Fruit fly (Drosophila melanogaster) whole organism, embryonic: ENCODE data around the gene nompB.

Source experiments
- CG10431 ChIP-seq: fragments of 200-800 bp; sonication (Bioruptor generic); optimal IDR thresholded peaks from 3 replicates; lab custom pipeline; 2018; ENCODE audit warnings: missing biosample characterization, mild to moderate bottlenecking, missing genetic modification characterization
- CG10462 ChIP-seq: fragments of 200-800 bp; sonication (Bioruptor generic); optimal IDR thresholded peaks from 2 replicates; lab custom pipeline; 2016; ENCODE audit warnings: missing biosample characterization, missing genetic modification characterization
- CG10543 ChIP-seq: fragments of 200-800 bp; sonication (Bioruptor generic); optimal IDR thresholded peaks from 3 replicates; lab custom pipeline; 2017; ENCODE audit warnings: missing biosample characterization, mild to moderate bottlenecking, missing genetic modification characterization, moderate library complexity
- CG10979 ChIP-seq: fragments of 200-800 bp; sonication (Bioruptor generic); optimal IDR thresholded peaks from 2 replicates; lab custom pipeline; 2018; ENCODE audit warnings: missing biosample characterization, mild to moderate bottlenecking, missing genetic modification characterization, moderate library complexity
- CG1647 ChIP-seq: fragments of 200-800 bp; sonication (Bioruptor generic); optimal IDR thresholded peaks from 3 replicates; lab custom pipeline; 2016; ENCODE audit warnings: missing biosample characterization, missing genetic modification characterization
- CG17186 ChIP-seq: fragments of 200-800 bp; sonication (Bioruptor generic); optimal IDR thresholded peaks from 3 replicates; lab custom pipeline; 2017; ENCODE audit warnings: missing biosample characterization, missing genetic modification reagents, missing genetic modification characterization
- CG3838 ChIP-seq: fragments of 200-800 bp; sonication (Bioruptor generic); optimal IDR thresholded peaks from 3 replicates; lab custom pipeline; 2016; ENCODE audit warnings: missing biosample characterization, missing genetic modification characterization
- CG8281 ChIP-seq: fragments of 200-800 bp; sonication (Bioruptor generic); optimal IDR thresholded peaks from 2 replicates; lab custom pipeline; 2018; ENCODE audit warnings: missing biosample characterization, mild to moderate bottlenecking, missing genetic modification characterization, moderate library complexity
- CG8388 ChIP-seq: fragments of 200-800 bp; sonication (Bioruptor generic); optimal IDR thresholded peaks from 2 replicates; lab custom pipeline; 2019; ENCODE audit warnings: missing biosample characterization, mild to moderate bottlenecking, missing genetic modification characterization, moderate library complexity
- CG9609 ChIP-seq: fragments of 200-800 bp; sonication (Bioruptor generic); optimal IDR thresholded peaks from 3 replicates; lab custom pipeline; 2016; ENCODE audit warnings: missing biosample characterization, missing genetic modification characterization
- CG9797 ChIP-seq: fragments of 200-800 bp; sonication (Bioruptor generic); optimal IDR thresholded peaks from 3 replicates; lab custom pipeline; 2018; ENCODE audit warnings: missing biosample characterization, mild to moderate bottlenecking, missing genetic modification characterization
- Camta ChIP-seq: fragments of 200-800 bp; sonication (Bioruptor generic); optimal IDR thresholded peaks from 2 replicates; lab custom pipeline; 2016; ENCODE audit warnings: missing biosample characterization, missing genetic modification characterization
- CrebB ChIP-seq: fragments of 200-800 bp; sonication (Bioruptor generic); optimal IDR thresholded peaks from 3 replicates; lab custom pipeline; 2018; ENCODE audit warnings: missing biosample characterization, mild to moderate bottlenecking, missing genetic modification characterization
- Dek ChIP-seq: fragments of 200-800 bp; sonication (Bioruptor generic); optimal IDR thresholded peaks from 3 replicates; lab custom pipeline; 2019; ENCODE audit warnings: missing biosample characterization, mild to moderate bottlenecking, missing genetic modification characterization, moderate library complexity
- Dfd ChIP-seq, 2 experiments: fragments of >200 bp; optimal IDR thresholded peaks; 2 replicates each; lab custom pipeline; 2017; ENCODE audit warnings: missing biosample characterization in 2 of 2, missing genetic modification characterization in 2 of 2
- Dref ChIP-seq: fragments of 200-800 bp; sonication (Bioruptor generic); IDR thresholded peaks from 2 replicates; pipeline ENCODE4 v1.3.6; 2022; ENCODE audit warnings: missing biosample characterization, missing genetic modification characterization
- Fer1 ChIP-seq: fragments of 200-800 bp; sonication (Bioruptor generic); optimal IDR thresholded peaks from 2 replicates; lab custom pipeline; 2017; ENCODE audit warnings: missing biosample characterization, mild to moderate bottlenecking, missing genetic modification characterization
- HmgD ChIP-seq: fragments of 200-800 bp; sonication (Bioruptor generic); optimal IDR thresholded peaks from 3 replicates; lab custom pipeline; 2016; ENCODE audit warnings: missing biosample characterization, missing genetic modification characterization
- Jarid2 ChIP-seq: fragments of 200-800 bp; sonication (Bioruptor generic); optimal IDR thresholded peaks from 3 replicates; lab custom pipeline; 2017; ENCODE audit warnings: mild to moderate bottlenecking, missing biosample characterization, missing genetic modification reagents, missing genetic modification characterization
- Meics ChIP-seq: fragments of 200-800 bp; sonication (Bioruptor generic); optimal IDR thresholded peaks from 2 replicates; lab custom pipeline; 2017; ENCODE audit warnings: missing biosample characterization, mild to moderate bottlenecking, missing genetic modification characterization
- Myb ChIP-seq: fragments of 200-800 bp; sonication (Bioruptor generic); optimal IDR thresholded peaks from 2 replicates; lab custom pipeline; 2016; ENCODE audit warnings: missing biosample characterization, missing genetic modification characterization
- Ravus ChIP-seq: fragments of 200-800 bp; sonication (Bioruptor generic); IDR thresholded peaks from 2 replicates; pipeline ENCODE4 v1.3.6; 2022; ENCODE audit warnings: missing biosample characterization, missing genetic modification characterization
- Sox100B ChIP-seq: fragments of 200-800 bp; sonication (Bioruptor generic); optimal IDR thresholded peaks from 3 replicates; lab custom pipeline; 2018; ENCODE audit warnings: missing biosample characterization, mild to moderate bottlenecking, missing genetic modification characterization
- Stat92E ChIP-seq, 3 experiments: fragments of >200 bp in 2 of 3; fragments of 200-800 bp in 1 of 3; sonication (Bioruptor generic) in 1 of 3; optimal IDR thresholded peaks; 2 replicates each; lab custom pipeline; 2017 to 2019; ENCODE audit warnings: missing biosample characterization in 3 of 3, missing genetic modification characterization in 3 of 3, mild to moderate bottlenecking in 1 of 3, moderate library complexity in 1 of 3
- Tbp ChIP-seq: fragments of >200 bp; optimal IDR thresholded peaks from 2 replicates; lab custom pipeline; 2018; ENCODE audit warnings: missing biosample characterization, missing genetic modification characterization
- bab2 ChIP-seq: fragments of 200-800 bp; sonication (Bioruptor generic); optimal IDR thresholded peaks from 2 replicates; lab custom pipeline; 2016; ENCODE audit warnings: missing biosample characterization, missing genetic modification characterization
- crp ChIP-seq, 2 experiments: fragments of 200-800 bp; sonication (Bioruptor generic); optimal IDR thresholded peaks; 2 replicates in 1 of 2; 3 replicates in 1 of 2; lab custom pipeline; 2017; ENCODE audit warnings: missing biosample characterization in 2 of 2, missing genetic modification characterization in 2 of 2, mild to moderate bottlenecking in 1 of 2, moderate library complexity in 1 of 2
- dati ChIP-seq: fragments of 200-800 bp; sonication (Bioruptor generic); IDR thresholded peaks from 2 replicates; pipeline ENCODE4 v1.3.6; 2022; ENCODE audit warnings: missing biosample characterization, missing genetic modification characterization
- dysf ChIP-seq: fragments of 200-800 bp; sonication (Bioruptor generic); IDR thresholded peaks from 3 replicates; pipeline ENCODE4 v1.3.6; 2022; ENCODE audit warnings: missing biosample characterization, missing genetic modification characterization
- fd64A ChIP-seq: fragments of 200-800 bp; sonication (Bioruptor generic); optimal IDR thresholded peaks from 3 replicates; lab custom pipeline; 2018; ENCODE audit warnings: missing biosample characterization, mild to moderate bottlenecking, missing genetic modification characterization
- ftz-f1 ChIP-seq: fragments of 200-800 bp; sonication (Bioruptor generic); optimal IDR thresholded peaks from 2 replicates; lab custom pipeline; 2016; ENCODE audit warnings: missing biosample characterization, missing genetic modification characterization
- grn ChIP-seq: fragments of 200-800 bp; sonication (Bioruptor generic); optimal IDR thresholded peaks from 3 replicates; lab custom pipeline; 2017; ENCODE audit warnings: missing biosample characterization, missing genetic modification characterization
- ind ChIP-seq: fragments of 200-800 bp; sonication (Bioruptor generic); optimal IDR thresholded peaks from 3 replicates; lab custom pipeline; 2016; ENCODE audit warnings: missing biosample characterization, missing genetic modification characterization
- inv ChIP-seq: fragments of 200-800 bp; sonication (Bioruptor generic); IDR thresholded peaks from 2 replicates; pipeline ENCODE4 v1.3.6; 2022; ENCODE audit warnings: missing biosample characterization, missing genetic modification characterization; ENCODE audit not compliant: partially characterized antibody
- kay ChIP-seq: fragments of 200-800 bp; sonication (Bioruptor generic); optimal IDR thresholded peaks from 2 replicates; lab custom pipeline; 2016; ENCODE audit warnings: missing biosample characterization, missing genetic modification characterization
- lbe ChIP-seq: fragments of 200-800 bp; sonication (Bioruptor generic); optimal IDR thresholded peaks from 2 replicates; lab custom pipeline; 2016; ENCODE audit warnings: missing biosample characterization, mild to moderate bottlenecking, missing genetic modification characterization
- maf-S ChIP-seq: fragments of 200-800 bp; sonication (Bioruptor generic); optimal IDR thresholded peaks from 2 replicates; lab custom pipeline; 2016; ENCODE audit warnings: missing biosample characterization, missing genetic modification characterization
- odd ChIP-seq: fragments of 200-800 bp; sonication (Bioruptor generic); optimal IDR thresholded peaks from 2 replicates; lab custom pipeline; 2017; ENCODE audit warnings: missing biosample characterization, mild to moderate bottlenecking, missing genetic modification characterization
- onecut ChIP-seq: fragments of 200-800 bp; sonication (Bioruptor generic); IDR thresholded peaks from 2 replicates; pipeline ENCODE4 v1.3.6; 2022; ENCODE audit warnings: missing biosample characterization, missing genetic modification characterization
- pros ChIP-seq: fragments of 200-800 bp; sonication (Bioruptor generic); optimal IDR thresholded peaks from 3 replicates; lab custom pipeline; 2019; ENCODE audit warnings: missing biosample characterization, mild to moderate bottlenecking, missing genetic modification characterization, moderate library complexity
- pzg ChIP-seq: fragments of 200-800 bp; sonication (Bioruptor generic); optimal IDR thresholded peaks from 3 replicates; lab custom pipeline; 2018; ENCODE audit warnings: missing biosample characterization, mild to moderate bottlenecking, missing genetic modification characterization, moderate library complexity
- ro ChIP-seq: fragments of 200-800 bp; sonication (Bioruptor generic); IDR thresholded peaks from 2 replicates; pipeline ENCODE4 v1.3.6; 2022; ENCODE audit warnings: missing biosample characterization, missing genetic modification characterization
- seq ChIP-seq: fragments of 200-800 bp; sonication (Bioruptor generic); IDR thresholded peaks from 2 replicates; pipeline ENCODE4 v1.3.6; 2022; ENCODE audit warnings: missing biosample characterization, missing genetic modification characterization
- sob ChIP-seq: fragments of 200-800 bp; sonication (Bioruptor generic); IDR thresholded peaks from 2 replicates; pipeline ENCODE4 v1.3.6; 2022; ENCODE audit warnings: missing biosample characterization, missing genetic modification characterization
- trh ChIP-seq: fragments of 200-800 bp; sonication (Bioruptor generic); optimal IDR thresholded peaks from 2 replicates; lab custom pipeline; 2016; ENCODE audit warnings: missing biosample characterization, missing genetic modification characterization
- tup ChIP-seq: fragments of 200-800 bp; sonication (Bioruptor generic); optimal IDR thresholded peaks from 2 replicates; lab custom pipeline; 2016; ENCODE audit warnings: missing biosample characterization, mild to moderate bottlenecking, missing genetic modification characterization, moderate library complexity
- vnd ChIP-seq: fragments of 200-800 bp; sonication (Bioruptor generic); IDR thresholded peaks from 3 replicates; pipeline ENCODE4 v1.3.6; 2022; ENCODE audit warnings: missing biosample characterization, missing genetic modification characterization; ENCODE audit not compliant: partially characterized antibody
- wek ChIP-seq: fragments of 200-800 bp; sonication (Bioruptor generic); optimal IDR thresholded peaks from 3 replicates; lab custom pipeline; 2018; ENCODE audit warnings: missing biosample characterization, mild to moderate bottlenecking, missing genetic modification characterization, moderate library complexity
- zf30C ChIP-seq: fragments of 200-800 bp; sonication (Bioruptor generic); optimal IDR thresholded peaks from 3 replicates; lab custom pipeline; 2018; ENCODE audit warnings: missing biosample characterization, mild to moderate bottlenecking, missing genetic modification characterization

The nompB gene

DNA sequence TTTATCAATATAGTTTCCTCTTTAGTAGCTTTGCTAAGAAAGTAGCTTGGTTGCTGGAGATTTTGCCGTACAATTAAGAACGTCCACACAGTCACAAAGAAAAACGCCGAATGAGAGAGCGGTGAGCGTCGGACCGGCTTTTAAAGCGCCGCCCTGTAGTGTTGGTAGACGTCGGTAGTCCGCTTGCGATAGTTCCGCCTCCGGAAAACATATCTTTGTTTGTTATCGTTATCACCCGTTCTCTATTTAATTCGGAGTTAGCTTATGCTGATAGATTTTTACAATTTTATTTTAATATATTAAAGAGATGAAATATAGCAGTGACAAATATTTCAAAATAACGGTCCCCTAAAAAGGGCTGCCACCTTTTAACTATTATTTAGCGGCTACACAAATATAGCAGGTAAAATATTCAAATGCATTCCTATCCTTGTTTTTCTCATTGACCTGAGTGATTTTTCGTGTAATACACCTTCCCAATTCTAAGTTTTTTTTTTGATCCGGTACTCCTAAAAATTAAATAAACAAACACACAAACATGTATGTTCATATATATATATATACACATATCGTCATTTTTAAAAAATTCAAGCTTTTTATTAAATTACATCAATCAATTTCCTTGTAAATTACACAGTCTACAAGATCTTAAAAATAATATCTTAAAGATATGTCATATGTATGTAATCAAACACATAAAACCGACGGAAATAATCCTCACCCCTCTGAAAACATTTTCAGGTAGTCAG is 40.8 kb upstream of the nompB start, which contains the start of gene Df31 (continued):
- no peak for TF ChIP-seq grn (GFP tag; lab: Kevin White, UChicago)
- TF ChIP-seq Ravus (GFP tag; lab: Robert Waterston, UW) = no peak
- TF ChIP-seq Dref (GFP tag; lab: Robert Waterston, UW) = peak; percentile 85
- peak; percentile 92 for TF ChIP-seq sob
- peak in 1 of 3 experiments; percentile 76 for TF ChIP-seq Stat92E (GFP tag; optimal IDR thresholded peaks at IDR 0.05; lab: Kevin White, UChicago)
- TF ChIP-seq tup = peak; percentile 56
- TF ChIP-seq ind (GFP tag; lab: Kevin White, UChicago) = peak; percentile 57
- TF ChIP-seq CG10979 (tag; lab: Kevin White, UChicago) = peak; percentile 23
- no peak for TF ChIP-seq Dfd (GFP tag; optimal IDR thresholded peaks at IDR 0.05; lab: Kevin White, UChicago)
- no peak for TF ChIP-seq fd64A (GFP tag; lab: Kevin White, UChicago)
- TF ChIP-seq pros = peak; percentile 98
- TF ChIP-seq CrebB (tag; lab: Kevin White, UChicago) = no peak
- peak; percentile 21 for TF ChIP-seq CG9797 (GFP tag; lab: Kevin White, UChicago)
- no peak for TF ChIP-seq CG3838 (GFP tag; lab: Kevin White, UChicago)
- peak; percentile 56 for TF ChIP-seq onecut (GFP tag; lab: Robert Waterston, UW)
- peak; percentile 23 for TF ChIP-seq maf-S (GFP tag; lab: Kevin White, UChicago)
- TF ChIP-seq HmgD (GFP tag; lab: Kevin White, UChicago) = peak; percentile 50
- peak; percentile 43 for TF ChIP-seq bab2
- TF ChIP-seq pzg (GFP tag; lab: Kevin White, UChicago) = peak; percentile 75
- peak; percentile 28 for TF ChIP-seq CG17186
- peak; percentile 3 for TF ChIP-seq wek (GFP tag; lab: Kevin White, UChicago)
- peak; percentile 65 for TF ChIP-seq Jarid2 (GFP tag; lab: Kevin White, UChicago)
- peak; percentile 57 for TF ChIP-seq CG10543 (GFP tag; lab: Kevin White, UChicago)
- peak; percentile 21 for TF ChIP-seq zf30C (GFP tag; lab: Kevin White, UChicago)
- TF ChIP-seq ftz-f1 (GFP tag; lab: Kevin White, UChicago) = peak; percentile 41
- no peak for TF ChIP-seq ro (GFP tag; lab: Robert Waterston, UW)
- TF ChIP-seq CG8281 = no peak
- TF ChIP-seq crp (GFP tag; optimal IDR thresholded peaks at IDR 0.05; lab: Kevin White, UChicago) = no peak
- TF ChIP-seq Myb (GFP tag; lab: Kevin White, UChicago) = peak; percentile 15
- peak; percentile 54 for TF ChIP-seq CG9609
- peak; percentile 59 for TF ChIP-seq Fer1 (GFP tag; lab: Kevin White, UChicago)
- no peak for TF ChIP-seq dati (GFP tag; lab: Robert Waterston, UW)
- TF ChIP-seq seq (GFP tag; lab: Robert Waterston, UW) = peak; percentile 37; the same call in 1 of the 2 replicates
- TF ChIP-seq CG10431 (GFP tag; lab: Kevin White, UChicago) = peak; percentile 72
- peak; percentile 85 for TF ChIP-seq inv (GFP tag; lab: Robert Waterston, UW)
- peak; percentile 64 for TF ChIP-seq lbe (GFP tag; lab: Kevin White, UChicago)
- peak; percentile 58 for TF ChIP-seq CG1647 (GFP tag; lab: Kevin White, UChicago)
- peak; percentile 13 for TF ChIP-seq Camta (GFP tag; lab: Kevin White, UChicago)
- TF ChIP-seq odd (GFP tag; lab: Kevin White, UChicago) = peak; percentile 24
- TF ChIP-seq CG8388 = peak; percentile 18
- peak; percentile 47; the same call in 2 of the 3 replicates for TF ChIP-seq dysf (GFP tag; lab: Robert Waterston, UW)
- TF ChIP-seq Meics (GFP tag; lab: Kevin White, UChicago) = peak; percentile 57
- TF ChIP-seq vnd = peak; percentile 79
- TF ChIP-seq Sox100B (GFP tag; lab: Kevin White, UChicago) = peak; percentile 21
- peak; percentile 1 for TF ChIP-seq kay (GFP tag; lab: Kevin White, UChicago)
- TF ChIP-seq Tbp = peak; percentile 95
- TF ChIP-seq CG10462 (GFP tag; lab: Kevin White, UChicago) = no peak
- TF ChIP-seq Dek (tag; lab: Kevin White, UChicago) = peak; percentile 40
- TF ChIP-seq trh (GFP tag; lab: Kevin White, UChicago) = peak; percentile 17
